Fruit fly (Drosophila melanogaster) whole organism, embryonic: ENCODE measurements around the gene tbc.
A peak's percentile ranks its signal among the peaks of the same experiment; 100 is the strongest.

Experiments used
- Ada2b ChIP-seq: fragments of 200-800 bp; sonication (Bioruptor generic); IDR thresholded peaks from 2 replicates; pipeline ENCODE4 v1.3.6; 2022; ENCODE audit warnings: missing biosample characterization, missing genetic modification characterization
- Adf1 ChIP-seq: fragments of 200-800 bp; sonication (Bioruptor generic); IDR thresholded peaks from 2 replicates; pipeline ENCODE4 v1.3.6; 2022; ENCODE audit warnings: missing biosample characterization, missing genetic modification characterization
- BtbVII ChIP-seq: fragments of 200-800 bp; sonication (Bioruptor generic); optimal IDR thresholded peaks from 3 replicates; lab custom pipeline; 2017; ENCODE audit warnings: missing biosample characterization, mild to moderate bottlenecking, missing genetic modification characterization
- CG10462 ChIP-seq: fragments of 200-800 bp; sonication (Bioruptor generic); optimal IDR thresholded peaks from 2 replicates; lab custom pipeline; 2016; ENCODE audit warnings: missing biosample characterization, missing genetic modification characterization
- CG11398 ChIP-seq: fragments of 200-800 bp; sonication (Bioruptor generic); optimal IDR thresholded peaks from 2 replicates; lab custom pipeline; 2016; ENCODE audit warnings: missing biosample characterization, missing genetic modification characterization
- CG12104 ChIP-seq: fragments of 200-800 bp; sonication (Bioruptor generic); optimal IDR thresholded peaks from 3 replicates; lab custom pipeline; 2016; ENCODE audit warnings: missing biosample characterization, missing genetic modification characterization
- CG12299 ChIP-seq: fragments of 200-800 bp; sonication (Bioruptor generic); optimal IDR thresholded peaks from 2 replicates; lab custom pipeline; 2018; ENCODE audit warnings: missing biosample characterization, mild to moderate bottlenecking, missing genetic modification characterization
- CG12744 ChIP-seq: fragments of 200-800 bp; sonication (Bioruptor generic); optimal IDR thresholded peaks from 2 replicates; lab custom pipeline; 2016; ENCODE audit warnings: missing biosample characterization, missing genetic modification characterization
- CG12942 ChIP-seq: fragments of 200-800 bp; sonication (Bioruptor generic); optimal IDR thresholded peaks from 3 replicates; lab custom pipeline; 2016; ENCODE audit warnings: missing biosample characterization, missing genetic modification characterization
- CG14860 ChIP-seq: fragments of 200-800 bp; sonication (Bioruptor generic); IDR thresholded peaks from 3 replicates; pipeline ENCODE4 v1.3.6; 2022; ENCODE audit warnings: missing biosample characterization, missing genetic modification characterization; ENCODE audit not compliant: partially characterized antibody
- CG14965 ChIP-seq: fragments of 200-800 bp; sonication (Bioruptor generic); optimal IDR thresholded peaks from 2 replicates; lab custom pipeline; 2016; ENCODE audit warnings: missing biosample characterization, missing genetic modification characterization, borderline replicate concordance
- CG1529 ChIP-seq: fragments of 200-800 bp; sonication (Bioruptor generic); optimal IDR thresholded peaks from 3 replicates; lab custom pipeline; 2018; ENCODE audit warnings: missing biosample characterization, missing genetic modification characterization
- CG15514 ChIP-seq: fragments of 200-800 bp; sonication (Bioruptor generic); optimal IDR thresholded peaks from 3 replicates; lab custom pipeline; 2017; ENCODE audit warnings: missing biosample characterization, missing genetic modification characterization, mild to moderate bottlenecking, moderate library complexity, missing genetic modification reagents
- CG15601 ChIP-seq: fragments of 200-800 bp; sonication (Bioruptor generic); optimal IDR thresholded peaks from 3 replicates; lab custom pipeline; 2019; ENCODE audit warnings: missing biosample characterization, mild to moderate bottlenecking, missing genetic modification characterization, moderate library complexity
- CG17186 ChIP-seq: fragments of 200-800 bp; sonication (Bioruptor generic); optimal IDR thresholded peaks from 3 replicates; lab custom pipeline; 2017; ENCODE audit warnings: missing biosample characterization, missing genetic modification reagents, missing genetic modification characterization
- CG17359 ChIP-seq: fragments of 200-800 bp; sonication (Bioruptor generic); optimal IDR thresholded peaks from 3 replicates; lab custom pipeline; 2018; ENCODE audit warnings: missing biosample characterization, mild to moderate bottlenecking, missing genetic modification characterization, moderate library complexity
- CG32532 ChIP-seq: fragments of 200-800 bp; sonication (Bioruptor generic); IDR thresholded peaks from 2 replicates; pipeline ENCODE4 v1.3.6; 2022; ENCODE audit warnings: missing biosample characterization, missing genetic modification characterization
- CG33557 ChIP-seq: fragments of 200-800 bp; sonication (Bioruptor generic); optimal IDR thresholded peaks from 2 replicates; lab custom pipeline; 2019; ENCODE audit warnings: missing biosample characterization, mild to moderate bottlenecking, missing genetic modification characterization, moderate library complexity
- CG3847 ChIP-seq: fragments of 200-800 bp; sonication (Bioruptor generic); IDR thresholded peaks from 2 replicates; pipeline ENCODE4 v1.3.6; 2022; ENCODE audit warnings: missing biosample characterization, missing genetic modification characterization
- CG6654 ChIP-seq: fragments of 200-800 bp; sonication (Bioruptor generic); optimal IDR thresholded peaks from 2 replicates; lab custom pipeline; 2017; ENCODE audit warnings: missing biosample characterization, mild to moderate bottlenecking, missing genetic modification characterization
- CG8290 ChIP-seq, 3 experiments: fragments of 200-800 bp; sonication (Bioruptor generic); optimal IDR thresholded peaks; 2 replicates each; lab custom pipeline; 2016 to 2019; ENCODE audit warnings: missing biosample characterization in 3 of 3, missing genetic modification characterization in 3 of 3, mild to moderate bottlenecking in 2 of 3, moderate library complexity in 1 of 3
- CG8359 ChIP-seq: fragments of 200-800 bp; sonication (Bioruptor generic); optimal IDR thresholded peaks from 2 replicates; lab custom pipeline; 2017; ENCODE audit warnings: missing biosample characterization, mild to moderate bottlenecking, missing genetic modification characterization, borderline replicate concordance
- Camta ChIP-seq: fragments of 200-800 bp; sonication (Bioruptor generic); optimal IDR thresholded peaks from 2 replicates; lab custom pipeline; 2016; ENCODE audit warnings: missing biosample characterization, missing genetic modification characterization
- Gsc ChIP-seq: fragments of 200-800 bp; sonication (Bioruptor generic); IDR thresholded peaks from 2 replicates; pipeline ENCODE4 v1.3.6; 2022; ENCODE audit warnings: missing biosample characterization, missing genetic modification characterization
- H2.0 ChIP-seq: fragments of 200-800 bp; sonication (Bioruptor generic); IDR thresholded peaks from 2 replicates; pipeline ENCODE4 v1.3.6; 2022; ENCODE audit warnings: missing biosample characterization, missing genetic modification characterization
- Hr51 ChIP-seq, 2 experiments: fragments of 200-800 bp; sonication (Bioruptor generic); optimal IDR thresholded peaks; 2 replicates in 1 of 2; 3 replicates in 1 of 2; lab custom pipeline; 2016 to 2018; ENCODE audit warnings: missing biosample characterization in 2 of 2, missing genetic modification characterization in 2 of 2, mild to moderate bottlenecking in 1 of 2, moderate library complexity in 1 of 2
- MESR4 ChIP-seq: fragments of 200-800 bp; sonication (Bioruptor generic); optimal IDR thresholded peaks from 2 replicates; lab custom pipeline; 2018; ENCODE audit warnings: missing biosample characterization, mild to moderate bottlenecking, missing genetic modification characterization, moderate library complexity
- Meics ChIP-seq: fragments of 200-800 bp; sonication (Bioruptor generic); optimal IDR thresholded peaks from 2 replicates; lab custom pipeline; 2017; ENCODE audit warnings: missing biosample characterization, mild to moderate bottlenecking, missing genetic modification characterization
- Myb ChIP-seq: fragments of 200-800 bp; sonication (Bioruptor generic); optimal IDR thresholded peaks from 2 replicates; lab custom pipeline; 2016; ENCODE audit warnings: missing biosample characterization, missing genetic modification characterization
- NK7.1 ChIP-seq: fragments of 200-800 bp; sonication (Bioruptor generic); optimal IDR thresholded peaks from 3 replicates; lab custom pipeline; 2016; ENCODE audit warnings: missing biosample characterization, missing genetic modification characterization
- Sox100B ChIP-seq: fragments of 200-800 bp; sonication (Bioruptor generic); optimal IDR thresholded peaks from 3 replicates; lab custom pipeline; 2018; ENCODE audit warnings: missing biosample characterization, mild to moderate bottlenecking, missing genetic modification characterization
- Vsx1 ChIP-seq: fragments of 200-800 bp; sonication (Bioruptor generic); optimal IDR thresholded peaks from 2 replicates; lab custom pipeline; 2017; ENCODE audit warnings: missing biosample characterization, mild to moderate bottlenecking, missing genetic modification characterization, missing genetic modification reagents
- ato ChIP-seq: fragments of 200-800 bp; sonication (Bioruptor generic); IDR thresholded peaks from 2 replicates; pipeline ENCODE4 v1.3.6; 2022; ENCODE audit warnings: missing biosample characterization, missing genetic modification characterization; ENCODE audit not compliant: partially characterized antibody
- bowl ChIP-seq: fragments of 200-800 bp; sonication (Bioruptor generic); IDR thresholded peaks from 2 replicates; pipeline ENCODE4 v1.3.6; 2022; ENCODE audit warnings: missing biosample characterization, missing genetic modification characterization
- disco-r ChIP-seq: fragments of 200-800 bp; sonication (Bioruptor generic); optimal IDR thresholded peaks from 2 replicates; lab custom pipeline; 2016; ENCODE audit warnings: missing biosample characterization, missing genetic modification characterization
- exex ChIP-seq: fragments of 200-800 bp; sonication (Bioruptor generic); optimal IDR thresholded peaks from 4 replicates; lab custom pipeline; 2018; ENCODE audit warnings: missing biosample characterization, mild to moderate bottlenecking, missing genetic modification characterization, moderate library complexity
- ftz-f1 ChIP-seq: fragments of 200-800 bp; sonication (Bioruptor generic); optimal IDR thresholded peaks from 2 replicates; lab custom pipeline; 2016; ENCODE audit warnings: missing biosample characterization, missing genetic modification characterization
- hbn ChIP-seq: fragments of 200-800 bp; sonication (Bioruptor generic); IDR thresholded peaks from 2 replicates; pipeline ENCODE4 v1.3.6; 2022; ENCODE audit warnings: missing biosample characterization, missing genetic modification characterization; ENCODE audit not compliant: partially characterized antibody
- luna ChIP-seq: fragments of 200-800 bp; sonication (Bioruptor generic); optimal IDR thresholded peaks from 2 replicates; lab custom pipeline; 2016; ENCODE audit warnings: missing biosample characterization, missing genetic modification characterization
- nerfin-2 ChIP-seq: fragments of 200-800 bp; sonication (Bioruptor generic); IDR thresholded peaks from 2 replicates; pipeline ENCODE4 v1.3.6; 2022; ENCODE audit warnings: missing biosample characterization, missing genetic modification characterization; ENCODE audit not compliant: partially characterized antibody
- otp ChIP-seq: fragments of 200-800 bp; sonication (Bioruptor generic); IDR thresholded peaks from 3 replicates; pipeline ENCODE4, ENCODE4 v1.3.6; 2022; ENCODE audit warnings: missing biosample characterization, missing genetic modification characterization
- shn ChIP-seq: fragments of 200-800 bp; sonication (Bioruptor generic); optimal IDR thresholded peaks from 3 replicates; lab custom pipeline; 2016; ENCODE audit warnings: missing biosample characterization, missing genetic modification characterization
- slp2 ChIP-seq: fragments of 200-800 bp; sonication (Bioruptor generic); optimal IDR thresholded peaks from 2 replicates; lab custom pipeline; 2016; ENCODE audit warnings: missing biosample characterization, missing genetic modification characterization
- so ChIP-seq: fragments of 200-800 bp; sonication (Bioruptor generic); IDR thresholded peaks from 3 replicates; pipeline ENCODE4 v1.3.6; 2022; ENCODE audit warnings: missing biosample characterization, missing genetic modification characterization
- ssp ChIP-seq: fragments of 200-800 bp; sonication (Bioruptor generic); IDR thresholded peaks from 2 replicates; pipeline ENCODE4 v1.3.6; 2022; ENCODE audit warnings: missing biosample characterization, missing genetic modification characterization
- stwl ChIP-seq: fragments of 200-800 bp; sonication (Bioruptor generic); optimal IDR thresholded peaks from 3 replicates; lab custom pipeline; 2018; ENCODE audit warnings: missing biosample characterization, mild to moderate bottlenecking, missing genetic modification characterization, moderate library complexity
- trh ChIP-seq: fragments of 200-800 bp; sonication (Bioruptor generic); optimal IDR thresholded peaks from 2 replicates; lab custom pipeline; 2016; ENCODE audit warnings: missing biosample characterization, missing genetic modification characterization
- wek ChIP-seq: fragments of 200-800 bp; sonication (Bioruptor generic); optimal IDR thresholded peaks from 3 replicates; lab custom pipeline; 2018; ENCODE audit warnings: missing biosample characterization, mild to moderate bottlenecking, missing genetic modification characterization, moderate library complexity
- zen2 ChIP-seq: fragments of 200-800 bp; sonication (Bioruptor generic); IDR thresholded peaks from 3 replicates; pipeline ENCODE4 v1.3.6; 2022; ENCODE audit warnings: missing biosample characterization, missing genetic modification characterization; ENCODE audit not compliant: partially characterized antibody

tbc gene

dm6 chrX:20511382-20511853, 62.3 kb downstream of the tbc start, which contains the start of gene CG1812 (continued):
- TF ChIP-seq CG32532 (peak; percentile 65), CG1529 (GFP tag; lab: Kevin White, UChicago) (no peak), NK7.1 (GFP tag; lab: Kevin White, UChicago) (no peak), disco-r (peak; percentile 0), CG33557 (GFP tag; lab: Kevin White, UChicago) (no peak), Adf1 (GFP tag; lab: Robert Waterston, UW) (no peak), nerfin-2 (GFP tag; lab: Robert Waterston, UW) (no peak), CG11398 (GFP tag; lab: Kevin White, UChicago) (no peak), CG17186 (GFP tag; lab: Kevin White, UChicago) (no peak), slp2 (GFP tag; lab: Kevin White, UChicago) (peak; percentile 3), wek (GFP tag; lab: Kevin White, UChicago) (peak; percentile 11), so (GFP tag; lab: Robert Waterston, UW) (peak; percentile 67; the same call in 1 of the 3 replicates), hbn (GFP tag; lab: Robert Waterston, UW) (no peak), CG10462 (no peak), Hr51 (GFP tag; optimal IDR thresholded peaks at IDR 0.05; lab: Kevin White, UChicago) (peak in 1 of 2 experiments; percentile 71), CG12104 (GFP tag; lab: Kevin White, UChicago) (no peak), Vsx1 (no peak), CG12942 (GFP tag; lab: Kevin White, UChicago) (no peak), exex (tag; lab: Kevin White, UChicago) (peak; percentile 9), otp (GFP tag; lab: Robert Waterston, UW) (peak; percentile 39; the same call in 1 of the 3 replicates), CG8290 (GFP tag; optimal IDR thresholded peaks at IDR 0.05; lab: Kevin White, UChicago) (no peak), CG8290 (tag; optimal IDR thresholded peaks at IDR 0.05; lab: Kevin White, UChicago) (peak in 1 of 2 experiments; percentile 66), Sox100B (no peak), stwl (tag; lab: Kevin White, UChicago) (peak; percentile 5), ftz-f1 (GFP tag; lab: Kevin White, UChicago) (peak; percentile 88), zen2 (GFP tag; lab: Robert Waterston, UW) (no peak), CG6654 (GFP tag; lab: Kevin White, UChicago) (no peak), Meics (GFP tag; lab: Kevin White, UChicago) (peak; percentile 27), ssp (GFP tag; lab: Robert Waterston, UW) (0 out of 2 replicates have a peak, but pooled peaks have one; percentile 16), BtbVII (peak; percentile 5), H2.0 (GFP tag; lab: Robert Waterston, UW) (0 out of 2 replicates have a peak, but pooled peaks have one; percentile 21), Gsc (GFP tag; lab: Robert Waterston, UW) (no peak), Ada2b (GFP tag; lab: Robert Waterston, UW) (peak; percentile 47; the same call in 1 of the 2 replicates), CG17359 (tag; lab: Kevin White, UChicago) (peak; percentile 30), CG14965 (GFP tag; lab: Kevin White, UChicago) (no peak), Myb (peak; percentile 30), CG12299 (no peak), CG3847 (GFP tag; lab: Robert Waterston, UW) (peak; percentile 42), CG15601 (tag; lab: Kevin White, UChicago) (no peak), luna (GFP tag; lab: Kevin White, UChicago) (no peak), CG12744 (GFP tag; lab: Kevin White, UChicago) (no peak), Camta (GFP tag; lab: Kevin White, UChicago) (no peak), trh (no peak), CG8359 (GFP tag; lab: Kevin White, UChicago) (no peak), CG15514 (GFP tag; lab: Kevin White, UChicago) (peak; percentile 60), shn (GFP tag; lab: Kevin White, UChicago) (peak; percentile 60), ato (GFP tag; lab: Robert Waterston, UW) (no peak), bowl (GFP tag; lab: Robert Waterston, UW) (no peak), MESR4 (GFP tag; lab: Kevin White, UChicago) (peak; percentile 71), CG14860 (GFP tag; lab: Robert Waterston, UW) (no peak)
